Worm (Caenorhabditis elegans) whole organism, L1 larva: Measurements from ENCODE around the gene nhr-43.
A peak's percentile ranks its signal among the peaks of the same experiment; 100 is the strongest.

ENCODE experiments used
- C04F5.9 ChIP-seq: sonication (generic microtip); optimal IDR thresholded peaks from 2 replicates; lab custom pipeline; 2016; ENCODE audit warnings: missing genetic modification characterization, missing compliant biosample characterization
- F16B12.6 ChIP-seq: fragments of 150-350 bp; optimal IDR thresholded peaks from 2 replicates; lab custom pipeline; 2014; ENCODE audit warnings: missing biosample characterization, missing genetic modification characterization
- aha-1 ChIP-seq: fragments of 150-350 bp; optimal IDR thresholded peaks from 2 replicates; lab custom pipeline; 2014; ENCODE audit warnings: missing biosample characterization, missing genetic modification characterization
- alr-1 ChIP-seq: fragments of 200-800 bp; sonication (Bioruptor generic); optimal IDR thresholded peaks from 2 replicates; lab custom pipeline; 2018; ENCODE audit warnings: borderline replicate concordance, mild to moderate bottlenecking, missing genetic modification characterization, missing compliant biosample characterization
- aly-2 ChIP-seq: fragments of 150-350 bp; optimal IDR thresholded peaks from 2 replicates; lab custom pipeline; 2014; ENCODE audit warnings: missing biosample characterization, missing genetic modification characterization
- ama-1 ChIP-seq: fragments of 150-350 bp; optimal IDR thresholded peaks from 2 replicates; lab custom pipeline; 2014
- blmp-1 ChIP-seq: fragments of 150-350 bp; optimal IDR thresholded peaks from 2 replicates; lab custom pipeline; 2014; ENCODE audit warnings: missing biosample characterization, missing genetic modification characterization
- ceh-88 ChIP-seq: fragments of 200-800 bp; sonication (Bioruptor generic); IDR thresholded peaks from 2 replicates; pipeline ENCODE4 v1.3.6; 2022; ENCODE audit warnings: missing genetic modification characterization, missing compliant biosample characterization
- dpl-1 ChIP-seq, 3 experiments: fragments of 150-350 bp in 2 of 3; sonication (generic microtip) in 1 of 3; optimal IDR thresholded peaks; 2 replicates each; lab custom pipeline; 2014 to 2017; ENCODE audit warnings: missing biosample characterization in 3 of 3, missing genetic modification characterization in 3 of 3, missing genetic modification reagents in 3 of 3
- dsc-1 ChIP-seq: sonication (generic microtip); optimal IDR thresholded peaks from 2 replicates; lab custom pipeline; 2016; ENCODE audit warnings: mild to moderate bottlenecking, missing genetic modification characterization, missing compliant biosample characterization
- efl-1 ChIP-seq, 4 experiments: fragments of 150-350 bp; optimal IDR thresholded peaks in 3 of 4; peaks in 1 of 4; 1 replicate in 1 of 4; 2 replicates in 3 of 4; lab custom pipeline; 2014; ENCODE audit warnings: missing biosample characterization in 2 of 4, missing genetic modification characterization in 2 of 4, missing genetic modification reagents in 2 of 4
- elt-2 ChIP-seq: sonication (generic microtip); optimal IDR thresholded peaks from 2 replicates; lab custom pipeline; 2016; ENCODE audit warnings: missing genetic modification characterization, mild to moderate bottlenecking, inconsistent platforms, missing compliant biosample characterization, missing genetic modification reagents
- elt-3 ChIP-seq, 6 experiments: fragments of 150-350 bp in 1 of 6; sonication (generic microtip); optimal IDR thresholded peaks; 2 replicates each; lab custom pipeline; 2017 to 2018; ENCODE audit warnings: missing biosample characterization in 6 of 6, missing genetic modification characterization in 6 of 6, inconsistent platforms in 1 of 6
- fkh-10 ChIP-seq: sonication (generic microtip); optimal IDR thresholded peaks from 2 replicates; lab custom pipeline; 2017; ENCODE audit warnings: missing biosample characterization, missing genetic modification reagents, missing genetic modification characterization
- fkh-4 ChIP-seq: sonication (generic microtip); optimal IDR thresholded peaks from 2 replicates; lab custom pipeline; 2016; ENCODE audit warnings: missing compliant biosample characterization, missing genetic modification characterization, borderline replicate concordance
- grh-1 ChIP-seq: fragments of 200-800 bp; sonication (Bioruptor generic); IDR thresholded peaks from 2 replicates; pipeline ENCODE4 v1.3.6; 2022; ENCODE audit warnings: missing genetic modification reagents, missing genetic modification characterization, missing compliant biosample characterization
- lin-13 ChIP-seq: fragments of 150-350 bp; optimal IDR thresholded peaks from 2 replicates; lab custom pipeline; 2014; ENCODE audit warnings: missing biosample characterization, missing genetic modification reagents, missing genetic modification characterization
- lin-14 ChIP-seq: fragments of 200-800 bp; sonication (Bioruptor generic); optimal IDR thresholded peaks from 2 replicates; lab custom pipeline; 2018; ENCODE audit warnings: mild to moderate bottlenecking, missing genetic modification characterization, moderate library complexity, missing compliant biosample characterization
- lin-15B ChIP-seq: fragments of 150-350 bp; sonication (generic microtip); optimal IDR thresholded peaks from 3 replicates; lab custom pipeline; 2014; ENCODE audit warnings: missing biosample characterization, missing genetic modification characterization
- lin-35 ChIP-seq, 2 experiments: fragments of 150-350 bp; optimal IDR thresholded peaks; 2 replicates each; lab custom pipeline; 2014; ENCODE audit warnings: missing biosample characterization in 2 of 2, missing genetic modification characterization in 2 of 2, missing genetic modification reagents in 2 of 2
- lin-39 ChIP-seq: fragments of 150-350 bp; optimal IDR thresholded peaks from 2 replicates; lab custom pipeline; 2014; ENCODE audit warnings: missing biosample characterization, missing genetic modification reagents, missing genetic modification characterization
- lir-3 ChIP-seq: sonication (generic microtip); optimal IDR thresholded peaks from 2 replicates; lab custom pipeline; 2016; ENCODE audit warnings: mild to moderate bottlenecking, missing genetic modification characterization, moderate library complexity, missing compliant biosample characterization; ENCODE audit not compliant: poor library complexity
- mab-9 ChIP-seq: fragments of 200-800 bp; sonication (Bioruptor generic); IDR thresholded peaks from 2 replicates; pipeline ENCODE4 v1.3.6; 2022; ENCODE audit warnings: missing genetic modification reagents, missing genetic modification characterization, missing compliant biosample characterization
- mdl-1 ChIP-seq, 2 experiments: fragments of 150-350 bp; optimal IDR thresholded peaks; 2 replicates each; lab custom pipeline; 2014 to 2017; ENCODE audit warnings: missing biosample characterization in 2 of 2, missing genetic modification characterization in 2 of 2, inconsistent platforms in 1 of 2
- nhr-11 ChIP-seq: fragments of 150-350 bp; optimal IDR thresholded peaks from 2 replicates; lab custom pipeline; 2014; ENCODE audit warnings: missing biosample characterization, missing genetic modification characterization
- nhr-19 ChIP-seq: fragments of 200-800 bp; sonication (Bioruptor generic); conservative IDR thresholded peaks from 2 replicates; pipeline ENCODE4 v1.3.6; 2022; ENCODE audit warnings: missing genetic modification characterization, missing compliant biosample characterization
- nhr-20 ChIP-seq: sonication (generic microtip); optimal IDR thresholded peaks from 2 replicates; lab custom pipeline; 2016; ENCODE audit warnings: mild to moderate bottlenecking, missing genetic modification characterization, missing compliant biosample characterization
- nhr-237 ChIP-seq: fragments of 150-350 bp; optimal IDR thresholded peaks from 2 replicates; lab custom pipeline; 2014; ENCODE audit warnings: missing biosample characterization, missing genetic modification characterization
- nhr-28 ChIP-seq: fragments of 150-350 bp; optimal IDR thresholded peaks from 2 replicates; lab custom pipeline; 2014; ENCODE audit warnings: missing biosample characterization, missing genetic modification characterization
- nhr-47 ChIP-seq: sonication (generic microtip); optimal IDR thresholded peaks from 2 replicates; lab custom pipeline; 2016; ENCODE audit warnings: mild to moderate bottlenecking, missing genetic modification characterization, moderate library complexity, missing compliant biosample characterization
- nhr-71 ChIP-seq: sonication (generic microtip); optimal IDR thresholded peaks from 2 replicates; lab custom pipeline; 2016; ENCODE audit warnings: mild to moderate bottlenecking, missing genetic modification characterization, moderate library complexity, missing compliant biosample characterization
- nhr-77 ChIP-seq: fragments of 150-350 bp; optimal IDR thresholded peaks from 2 replicates; lab custom pipeline; 2014; ENCODE audit warnings: missing biosample characterization, missing genetic modification characterization
- nhr-85 ChIP-seq: sonication (generic microtip); peaks from one replicate; lab custom pipeline; 2016; ENCODE audit warnings: missing genetic modification characterization, inconsistent platforms, missing compliant biosample characterization
- nhr-90 ChIP-seq: sonication (generic microtip); optimal IDR thresholded peaks from 2 replicates; lab custom pipeline; 2016; ENCODE audit warnings: mild to moderate bottlenecking, missing genetic modification characterization, missing compliant biosample characterization; ENCODE audit not compliant: poor library complexity
- pax-3 ChIP-seq: fragments of 200-800 bp; sonication (Bioruptor generic); optimal IDR thresholded peaks from 2 replicates; lab custom pipeline; 2018; ENCODE audit warnings: mild to moderate bottlenecking, missing genetic modification characterization, moderate library complexity, missing compliant biosample characterization
- rnt-1 ChIP-seq: sonication (generic microtip); optimal IDR thresholded peaks from 2 replicates; lab custom pipeline; 2016; ENCODE audit warnings: mild to moderate bottlenecking, missing genetic modification characterization, moderate library complexity, missing compliant biosample characterization
- skn-1 ChIP-seq: fragments of 150-350 bp; optimal IDR thresholded peaks from 2 replicates; lab custom pipeline; 2014; ENCODE audit warnings: missing biosample characterization, missing genetic modification characterization
- snu-23 ChIP-seq: sonication (generic microtip); optimal IDR thresholded peaks from 2 replicates; lab custom pipeline; 2016; ENCODE audit warnings: missing genetic modification characterization, missing compliant biosample characterization
- sox-4 ChIP-seq: sonication (generic microtip); optimal IDR thresholded peaks from 2 replicates; lab custom pipeline; 2016; ENCODE audit warnings: missing genetic modification characterization, missing compliant biosample characterization
- swsn-7 ChIP-seq: sonication (generic microtip); optimal IDR thresholded peaks from 2 replicates; lab custom pipeline; 2016; ENCODE audit warnings: missing genetic modification characterization, missing compliant biosample characterization
- unc-130 ChIP-seq: fragments of 150-350 bp; optimal IDR thresholded peaks from 2 replicates; lab custom pipeline; 2017; ENCODE audit warnings: missing biosample characterization, missing genetic modification characterization, inconsistent platforms
- unc-30 ChIP-seq: sonication (generic microtip); optimal IDR thresholded peaks from 2 replicates; lab custom pipeline; 2017; ENCODE audit warnings: missing biosample characterization, missing genetic modification characterization
- unc-62 ChIP-seq: fragments of 150-350 bp; optimal IDR thresholded peaks from 2 replicates; lab custom pipeline; 2014; ENCODE audit warnings: missing biosample characterization, missing genetic modification reagents, missing genetic modification characterization
- unc-98 ChIP-seq: fragments of 200-800 bp; sonication (Bioruptor generic); IDR thresholded peaks from 2 replicates; pipeline ENCODE4 v1.3.6; 2022; ENCODE audit warnings: missing genetic modification characterization, missing compliant biosample characterization
- vab-15 ChIP-seq: sonication (generic microtip); optimal IDR thresholded peaks from 2 replicates; lab custom pipeline; 2017; ENCODE audit warnings: missing genotype, mild to moderate bottlenecking, missing genetic modification characterization, missing compliant biosample characterization
- zag-1 ChIP-seq: fragments of 150-350 bp; optimal IDR thresholded peaks from 2 replicates; lab custom pipeline; 2014; ENCODE audit warnings: missing biosample characterization, missing genetic modification characterization
- zip-4 ChIP-seq: fragments of 200-800 bp; sonication (Bioruptor generic); optimal IDR thresholded peaks from 2 replicates; lab custom pipeline; 2018; ENCODE audit warnings: mild to moderate bottlenecking, missing genetic modification characterization, moderate library complexity, missing compliant biosample characterization

The nhr-43 gene

ce11 chrIV:11893336-11893735 is 6.1 kb upstream of the nhr-43 start:
- TF ChIP-seq nhr-71 (tag; lab: Kevin White, UChicago) (peak; percentile 3), snu-23 (no peak), nhr-47 (tag; lab: Kevin White, UChicago) (peak; percentile 18), skn-1 (no peak), dpl-1 (GFP tag; optimal IDR thresholded peaks at IDR 0.05; lab: Kevin White, UChicago) (no peak), dsc-1 (tag; lab: Kevin White, UChicago) (peak; percentile 90), aly-2 (tag; lab: Kevin White, UChicago) (no peak), pax-3 (tag; lab: Kevin White, UChicago) (peak; percentile 6), nhr-20 (no peak), sox-4 (peak; percentile 21), ceh-88 (GFP tag; lab: Robert Waterston, UW) (no peak)

- no peak for TF ChIP-seq nhr-90 (tag; lab: Kevin White, UChicago)
- TF ChIP-seq elt-3 (tag; optimal IDR thresholded peaks at IDR 0.05; lab: Kevin White, UChicago): peak in 2 of 6 experiments; percentile 12 to 47
- TF ChIP-seq lin-15B (tag; lab: Kevin White, UChicago): no peak
- TF ChIP-seq nhr-85 (tag; lab: Kevin White, UChicago): peak; percentile 76
- TF ChIP-seq unc-130 (tag; lab: Kevin White, UChicago): no peak
- TF ChIP-seq blmp-1: peak; percentile 34
- TF ChIP-seq lin-35 (GFP tag; optimal IDR thresholded peaks at IDR 0.05; lab: Kevin White, UChicago): peak in 1 of 2 experiments; percentile 41
- no peak for TF ChIP-seq mab-9 (GFP tag; lab: Robert Waterston, UW)
- no peak for TF ChIP-seq alr-1 (tag; lab: Kevin White, UChicago)
- TF ChIP-seq nhr-20: peak; percentile 67
- no peak for TF ChIP-seq nhr-237
- peak; percentile 14 for TF ChIP-seq snu-23
- TF ChIP-seq lin-14 (GFP tag; lab: Kevin White, UChicago): peak; percentile 33
- no peak for TF ChIP-seq efl-1 (optimal IDR thresholded peaks at IDR 0.05; lab: Kevin White, UChicago)
- TF ChIP-seq efl-1 (GFP tag; optimal IDR thresholded peaks at IDR 0.05 in 1 of 2; lab: Kevin White, UChicago): peak in 1 of 2 experiments; percentile 64
- no peak for TF ChIP-seq nhr-11 (tag; lab: Kevin White, UChicago)
- no peak for TF ChIP-seq swsn-7
- TF ChIP-seq aha-1 (tag; lab: Kevin White, UChicago): no peak
- TF ChIP-seq unc-62 (GFP tag; lab: Kevin White, UChicago): no peak
Observed at ce11 chrIV:11897710-11898109, 1.7 kb upstream of the nhr-43 start.

ce11 chrIV:11900399-11900798 is 1.0 kb downstream of the nhr-43 start:
- no peak for TF ChIP-seq lin-13 (GFP tag; lab: Kevin White, UChicago)
- no peak for TF ChIP-seq C04F5.9 (tag; lab: Kevin White, UChicago)
- TF ChIP-seq nhr-85 (tag; lab: Kevin White, UChicago): peak; percentile 14

ce11 chrIV:11901215-11901614 is 1.8 kb downstream of the nhr-43 start:
- TF ChIP-seq aly-2 (tag; lab: Kevin White, UChicago) (no peak), mdl-1 (tag; optimal IDR thresholded peaks at IDR 0.05; lab: Kevin White, UChicago) (no peak), lir-3 (tag; lab: Kevin White, UChicago) (no peak), lin-39 (tag; lab: Kevin White, UChicago) (no peak), nhr-11 (tag; lab: Kevin White, UChicago) (no peak), elt-2 (tag; lab: Kevin White, UChicago) (no peak), ceh-88 (GFP tag; lab: Robert Waterston, UW) (no peak), nhr-28 (tag; lab: Kevin White, UChicago) (no peak), nhr-77 (tag; lab: Kevin White, UChicago) (no peak), vab-15 (no peak), unc-98 (GFP tag; lab: Robert Waterston, UW) (no peak), F16B12.6 (tag; lab: Kevin White, UChicago) (no peak), fkh-4 (tag; lab: Kevin White, UChicago) (no peak), grh-1 (GFP tag; lab: Robert Waterston, UW) (no peak), rnt-1 (no peak), nhr-47 (tag; lab: Kevin White, UChicago) (no peak), zip-4 (GFP tag; lab: Kevin White, UChicago) (no peak), nhr-20 (peak; percentile 37), unc-30 (tag; lab: Kevin White, UChicago) (no peak), zag-1 (tag; lab: Kevin White, UChicago) (no peak), dpl-1 (GFP tag; optimal IDR thresholded peaks at IDR 0.05; lab: Kevin White, UChicago) (no peak), nhr-85 (tag; lab: Kevin White, UChicago) (peak; percentile 6), blmp-1 (peak; percentile 32), sox-4 (no peak), nhr-19 (GFP tag; lab: Robert Waterston, UW) (0 out of 2 replicates have a peak, but pooled peaks have one; percentile 6), fkh-10 (GFP tag; lab: Kevin White, UChicago) (no peak), ama-1 (lab: Kevin White, UChicago) (no peak)
